Fruit fly (Drosophila melanogaster) whole organism, embryonic: ENCODE measurements around the gene TTLL4B.

Experiments
- ATbp ChIP-seq: fragments of 200-800 bp; sonication (Bioruptor generic); optimal IDR thresholded peaks from 2 replicates; lab custom pipeline; 2017; ENCODE audit warnings: missing biosample characterization, mild to moderate bottlenecking, missing genetic modification characterization, missing genetic modification reagents
- Aef1 ChIP-seq: fragments of 200-800 bp; sonication (Bioruptor generic); IDR thresholded peaks from 3 replicates; pipeline ENCODE4 v1.3.6; 2022; ENCODE audit warnings: missing biosample characterization, missing genetic modification characterization
- B-H2 ChIP-seq: fragments of 200-800 bp; sonication (Bioruptor generic); optimal IDR thresholded peaks from 2 replicates; lab custom pipeline; 2018; ENCODE audit warnings: missing biosample characterization, mild to moderate bottlenecking, missing genetic modification characterization
- CG1024 ChIP-seq: fragments of 200-800 bp; sonication (Bioruptor generic); IDR thresholded peaks from 2 replicates; pipeline ENCODE4 v1.3.6; 2022; ENCODE audit warnings: missing biosample characterization, missing genetic modification characterization
- CG10959 ChIP-seq: fragments of 200-800 bp; sonication (Bioruptor generic); IDR thresholded peaks from 2 replicates; pipeline ENCODE4 v1.3.6; 2022; ENCODE audit warnings: missing biosample characterization, missing genetic modification characterization
- CG11695 ChIP-seq: fragments of 200-800 bp; sonication (Bioruptor generic); IDR thresholded peaks from 3 replicates; pipeline ENCODE4 v1.3.6; 2022; ENCODE audit warnings: missing biosample characterization, missing genetic modification characterization
- CG12155 ChIP-seq: fragments of 200-800 bp; sonication (Bioruptor generic); optimal IDR thresholded peaks from 3 replicates; lab custom pipeline; 2016; ENCODE audit warnings: missing biosample characterization, missing genetic modification characterization
- CG13894 ChIP-seq: fragments of 200-800 bp; sonication (Bioruptor generic); optimal IDR thresholded peaks from 3 replicates; lab custom pipeline; 2018; ENCODE audit warnings: missing biosample characterization, mild to moderate bottlenecking, missing genetic modification characterization, moderate library complexity
- CG1529 ChIP-seq: fragments of 200-800 bp; sonication (Bioruptor generic); optimal IDR thresholded peaks from 3 replicates; lab custom pipeline; 2018; ENCODE audit warnings: missing biosample characterization, missing genetic modification characterization
- CG1603 ChIP-seq: fragments of 200-800 bp; sonication (Bioruptor generic); optimal IDR thresholded peaks from 2 replicates; lab custom pipeline; 2019; ENCODE audit warnings: missing biosample characterization, mild to moderate bottlenecking, missing genetic modification characterization, moderate library complexity
- CG17328 ChIP-seq: fragments of 200-800 bp; sonication (Bioruptor generic); IDR thresholded peaks from 2 replicates; pipeline ENCODE4 v1.3.6; 2022; ENCODE audit warnings: missing biosample characterization, missing genetic modification characterization
- CG17385 ChIP-seq: fragments of 200-800 bp; sonication (Bioruptor generic); optimal IDR thresholded peaks from 3 replicates; lab custom pipeline; 2018; ENCODE audit warnings: missing biosample characterization, mild to moderate bottlenecking, missing genetic modification characterization
- CG17568 ChIP-seq: fragments of 200-800 bp; sonication (Bioruptor generic); optimal IDR thresholded peaks from 2 replicates; lab custom pipeline; 2018; ENCODE audit warnings: missing biosample characterization, mild to moderate bottlenecking, missing genetic modification characterization, moderate library complexity
- CG18476 ChIP-seq: fragments of 200-800 bp; sonication (Bioruptor generic); optimal IDR thresholded peaks from 2 replicates; lab custom pipeline; 2016; ENCODE audit warnings: missing biosample characterization, mild to moderate bottlenecking, missing genetic modification characterization
- CG31224 ChIP-seq: fragments of 200-800 bp; sonication (Bioruptor generic); IDR thresholded peaks from 2 replicates; pipeline ENCODE4 v1.3.6; 2022; ENCODE audit warnings: missing biosample characterization, missing genetic modification characterization
- CG4282 ChIP-seq: fragments of 200-800 bp; sonication (Bioruptor generic); optimal IDR thresholded peaks from 2 replicates; lab custom pipeline; 2016; ENCODE audit warnings: missing biosample characterization, missing genetic modification characterization
- CG5953 ChIP-seq: fragments of 200-800 bp; sonication (Bioruptor generic); IDR thresholded peaks from 2 replicates; pipeline ENCODE4 v1.3.6; 2022; ENCODE audit warnings: missing biosample characterization, missing genetic modification characterization
- CG6765 ChIP-seq: fragments of 200-800 bp; sonication (Bioruptor generic); optimal IDR thresholded peaks from 3 replicates; lab custom pipeline; 2017; ENCODE audit warnings: missing biosample characterization, mild to moderate bottlenecking, missing genetic modification characterization
- CG6813 ChIP-seq: fragments of 200-800 bp; sonication (Bioruptor generic); optimal IDR thresholded peaks from 2 replicates; lab custom pipeline; 2017; ENCODE audit warnings: missing biosample characterization, missing genetic modification characterization, mild to moderate bottlenecking, moderate library complexity, missing genetic modification reagents
- CG8290 ChIP-seq, 3 experiments: fragments of 200-800 bp; sonication (Bioruptor generic); optimal IDR thresholded peaks; 2 replicates each; lab custom pipeline; 2016 to 2019; ENCODE audit warnings: missing biosample characterization in 3 of 3, missing genetic modification characterization in 3 of 3, mild to moderate bottlenecking in 2 of 3, moderate library complexity in 1 of 3
- CG9727 ChIP-seq: fragments of 200-800 bp; sonication (Bioruptor generic); optimal IDR thresholded peaks from 3 replicates; lab custom pipeline; 2017; ENCODE audit warnings: missing biosample characterization, mild to moderate bottlenecking, missing genetic modification characterization
- CoRest ChIP-seq: fragments of 200-800 bp; sonication (Bioruptor generic); optimal IDR thresholded peaks from 3 replicates; lab custom pipeline; 2018; ENCODE audit warnings: missing biosample characterization, mild to moderate bottlenecking, missing genetic modification characterization, moderate library complexity
- Fer1 ChIP-seq: fragments of 200-800 bp; sonication (Bioruptor generic); optimal IDR thresholded peaks from 2 replicates; lab custom pipeline; 2017; ENCODE audit warnings: missing biosample characterization, mild to moderate bottlenecking, missing genetic modification characterization
- Gsc ChIP-seq: fragments of 200-800 bp; sonication (Bioruptor generic); IDR thresholded peaks from 2 replicates; pipeline ENCODE4 v1.3.6; 2022; ENCODE audit warnings: missing biosample characterization, missing genetic modification characterization
- H2.0 ChIP-seq: fragments of 200-800 bp; sonication (Bioruptor generic); IDR thresholded peaks from 2 replicates; pipeline ENCODE4 v1.3.6; 2022; ENCODE audit warnings: missing biosample characterization, missing genetic modification characterization
- Jarid2 ChIP-seq: fragments of 200-800 bp; sonication (Bioruptor generic); optimal IDR thresholded peaks from 3 replicates; lab custom pipeline; 2017; ENCODE audit warnings: mild to moderate bottlenecking, missing biosample characterization, missing genetic modification reagents, missing genetic modification characterization
- Lhr ChIP-seq: fragments of 200-800 bp; sonication (Bioruptor generic); optimal IDR thresholded peaks from 3 replicates; lab custom pipeline; 2017; ENCODE audit warnings: mild to moderate bottlenecking, missing biosample characterization, missing genetic modification reagents, missing genetic modification characterization
- MESR4 ChIP-seq: fragments of 200-800 bp; sonication (Bioruptor generic); optimal IDR thresholded peaks from 2 replicates; lab custom pipeline; 2018; ENCODE audit warnings: missing biosample characterization, mild to moderate bottlenecking, missing genetic modification characterization, moderate library complexity
- NK7.1 ChIP-seq: fragments of 200-800 bp; sonication (Bioruptor generic); optimal IDR thresholded peaks from 3 replicates; lab custom pipeline; 2016; ENCODE audit warnings: missing biosample characterization, missing genetic modification characterization
- Optix ChIP-seq: fragments of 200-800 bp; sonication (Bioruptor generic); IDR thresholded peaks from 3 replicates; pipeline ENCODE4 v1.3.6; 2022; ENCODE audit warnings: missing biosample characterization, missing genetic modification characterization
- Poxn ChIP-seq: fragments of 200-800 bp; sonication (Bioruptor generic); IDR thresholded peaks from 2 replicates; pipeline ENCODE4 v1.3.6; 2022; ENCODE audit warnings: missing biosample characterization, missing genetic modification characterization
- Ptx1 ChIP-seq: fragments of 200-800 bp; sonication (Bioruptor generic); IDR thresholded peaks from 2 replicates; pipeline ENCODE4 v1.3.6; 2022; ENCODE audit warnings: missing biosample characterization, missing genetic modification characterization
- Ravus ChIP-seq: fragments of 200-800 bp; sonication (Bioruptor generic); IDR thresholded peaks from 2 replicates; pipeline ENCODE4 v1.3.6; 2022; ENCODE audit warnings: missing biosample characterization, missing genetic modification characterization
- Scr ChIP-seq: fragments of 200-800 bp; sonication (Bioruptor generic); IDR thresholded peaks from 2 replicates; pipeline ENCODE4 v1.3.6; 2022; ENCODE audit warnings: missing biosample characterization, missing genetic modification characterization; ENCODE audit not compliant: partially characterized antibody
- Vsx1 ChIP-seq: fragments of 200-800 bp; sonication (Bioruptor generic); optimal IDR thresholded peaks from 2 replicates; lab custom pipeline; 2017; ENCODE audit warnings: missing biosample characterization, mild to moderate bottlenecking, missing genetic modification characterization, missing genetic modification reagents
- br ChIP-seq: fragments of >200 bp; optimal IDR thresholded peaks from 2 replicates; lab custom pipeline; 2017
- bsh ChIP-seq, 2 experiments: fragments of 200-800 bp; sonication (Bioruptor generic); optimal IDR thresholded peaks; 2 replicates each; lab custom pipeline; 2017 to 2018; ENCODE audit warnings: mild to moderate bottlenecking in 2 of 2, missing biosample characterization in 2 of 2, missing genetic modification characterization in 2 of 2, moderate library complexity in 1 of 2
- cwo ChIP-seq: fragments of 200-800 bp; sonication (Bioruptor generic); optimal IDR thresholded peaks from 3 replicates; lab custom pipeline; 2017; ENCODE audit warnings: missing biosample characterization, missing genetic modification characterization, mild to moderate bottlenecking, moderate library complexity, missing genetic modification reagents
- ems ChIP-seq: fragments of 200-800 bp; sonication (Bioruptor generic); optimal IDR thresholded peaks from 3 replicates; lab custom pipeline; 2016; ENCODE audit warnings: missing biosample characterization, missing genetic modification characterization
- fru ChIP-seq: fragments of >200 bp; optimal IDR thresholded peaks from 2 replicates; lab custom pipeline; 2017
- gcm ChIP-seq: fragments of 200-800 bp; sonication (Bioruptor generic); optimal IDR thresholded peaks from 2 replicates; lab custom pipeline; 2019; ENCODE audit warnings: missing biosample characterization, mild to moderate bottlenecking, missing genetic modification characterization, moderate library complexity
- hkb ChIP-seq, 2 experiments: fragments of 200-800 bp in 1 of 2; fragments of >200 bp in 1 of 2; sonication (Bioruptor generic) in 1 of 2; IDR thresholded peaks in 1 of 2; optimal IDR thresholded peaks in 1 of 2; 2 replicates each; pipeline versions ENCODE4 v1.3.6 to Lab custom; 2017 to 2022; ENCODE audit warnings: missing biosample characterization in 1 of 2, missing genetic modification characterization in 1 of 2
- jigr1 ChIP-seq: fragments of 200-800 bp; sonication (Bioruptor generic); IDR thresholded peaks from 3 replicates; pipeline ENCODE4 v1.3.6; 2022; ENCODE audit warnings: missing biosample characterization, missing genetic modification characterization
- lilli ChIP-seq: fragments of 200-800 bp; sonication (Bioruptor generic); optimal IDR thresholded peaks from 3 replicates; lab custom pipeline; 2016; ENCODE audit warnings: missing biosample characterization, missing genetic modification characterization
- lmd ChIP-seq: fragments of 200-800 bp; sonication (Bioruptor generic); IDR thresholded peaks from 2 replicates; pipeline ENCODE4 v1.3.6; 2022; ENCODE audit warnings: missing biosample characterization, missing genetic modification characterization
- nom ChIP-seq: fragments of 200-800 bp; sonication (Bioruptor generic); optimal IDR thresholded peaks from 2 replicates; lab custom pipeline; 2017; ENCODE audit warnings: missing biosample characterization, missing genetic modification characterization, mild to moderate bottlenecking, moderate library complexity, missing genetic modification reagents
- sd ChIP-seq: fragments of 200-800 bp; sonication (Bioruptor generic); optimal IDR thresholded peaks from 3 replicates; lab custom pipeline; 2018; ENCODE audit warnings: missing biosample characterization, mild to moderate bottlenecking, missing genetic modification characterization, moderate library complexity
- seq ChIP-seq: fragments of 200-800 bp; sonication (Bioruptor generic); IDR thresholded peaks from 2 replicates; pipeline ENCODE4 v1.3.6; 2022; ENCODE audit warnings: missing biosample characterization, missing genetic modification characterization
- sisA ChIP-seq: fragments of 200-800 bp; sonication (Bioruptor generic); IDR thresholded peaks from 2 replicates; pipeline ENCODE4 v1.3.6; 2022; ENCODE audit warnings: missing biosample characterization, missing genetic modification characterization
- stwl ChIP-seq: fragments of 200-800 bp; sonication (Bioruptor generic); optimal IDR thresholded peaks from 3 replicates; lab custom pipeline; 2018; ENCODE audit warnings: missing biosample characterization, mild to moderate bottlenecking, missing genetic modification characterization, moderate library complexity

The TTLL4B gene

DNA sequence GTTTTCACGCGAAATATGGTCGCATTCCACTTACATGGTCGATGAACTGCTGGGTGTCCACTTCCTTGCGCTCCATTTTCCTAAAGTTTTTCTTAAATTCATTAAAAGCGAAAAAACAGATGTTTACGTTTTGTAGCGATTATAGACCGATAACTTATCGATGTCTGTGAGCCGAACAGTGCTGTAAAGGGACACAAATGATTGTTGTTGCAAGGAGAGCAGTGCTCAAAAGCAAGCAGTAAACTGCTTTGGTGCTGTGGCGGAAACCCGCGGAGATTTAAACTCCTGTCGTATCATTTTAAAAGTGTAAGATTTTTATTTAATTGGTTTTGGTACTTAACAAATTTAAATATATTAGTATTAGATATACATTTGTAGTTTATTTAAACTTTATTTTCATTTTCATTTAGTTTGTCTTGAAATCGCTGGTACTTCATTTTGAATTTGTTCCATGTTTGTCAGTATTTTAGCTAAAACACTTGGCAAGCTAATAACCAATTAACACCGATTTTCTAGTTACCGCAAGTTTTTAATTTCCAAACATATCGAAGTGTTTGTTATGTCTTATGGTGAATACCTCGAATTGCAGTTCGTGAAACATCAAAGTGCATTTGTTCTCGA, 49.1 kb upstream of the TTLL4B start, which contains the start of gene CG3407 (continued):
- TF ChIP-seq bsh (GFP tag; optimal IDR thresholded peaks at IDR 0.05; lab: Kevin White, UChicago) (peak in 1 of 2 experiments; percentile 24), sisA (GFP tag; lab: Robert Waterston, UW) (peak; percentile 40), nom (GFP tag; lab: Kevin White, UChicago) (no peak), CG17385 (GFP tag; lab: Kevin White, UChicago) (no peak), B-H2 (GFP tag; lab: Kevin White, UChicago) (peak; percentile 54), br (lab: Kevin White, UChicago) (no peak), stwl (tag; lab: Kevin White, UChicago) (peak; percentile 97), Gsc (GFP tag; lab: Robert Waterston, UW) (no peak), hkb (optimal IDR thresholded peaks at IDR 0.05; lab: Kevin White, UChicago) (peak; percentile 38), hkb (GFP tag; IDR thresholded peaks at IDR 0.05; lab: Robert Waterston, UW) (no peak), CG10959 (GFP tag; lab: Robert Waterston, UW) (no peak), jigr1 (GFP tag; lab: Robert Waterston, UW) (no peak), Jarid2 (GFP tag; lab: Kevin White, UChicago) (no peak), ems (GFP tag; lab: Kevin White, UChicago) (peak; percentile 16), Aef1 (peak; percentile 98), CG13894 (no peak), Vsx1 (GFP tag; lab: Kevin White, UChicago) (no peak), CG6765 (GFP tag; lab: Kevin White, UChicago) (no peak), Fer1 (GFP tag; lab: Kevin White, UChicago) (no peak), Lhr (peak; percentile 81), CG1603 (tag; lab: Kevin White, UChicago) (peak; percentile 86), CG1529 (GFP tag; lab: Kevin White, UChicago) (no peak), CG6813 (GFP tag; lab: Kevin White, UChicago) (no peak), CG12155 (GFP tag; lab: Kevin White, UChicago) (peak; percentile 46), NK7.1 (GFP tag; lab: Kevin White, UChicago) (no peak), CG4282 (peak; percentile 23), CG8290 (GFP tag; optimal IDR thresholded peaks at IDR 0.05; lab: Kevin White, UChicago) (peak; percentile 60), CG8290 (tag; optimal IDR thresholded peaks at IDR 0.05; lab: Kevin White, UChicago) (no peak), Poxn (GFP tag; lab: Robert Waterston, UW) (no peak), CG31224 (no peak), ATbp (GFP tag; lab: Kevin White, UChicago) (no peak), Optix (GFP tag; lab: Robert Waterston, UW) (0 out of 3 replicates have a peak, but pooled peaks have one; percentile 9), sd (no peak), CG9727 (GFP tag; lab: Kevin White, UChicago) (no peak), CG17568 (GFP tag; lab: Kevin White, UChicago) (no peak), Scr (GFP tag; lab: Robert Waterston, UW) (peak; percentile 68), CG1024 (GFP tag; lab: Robert Waterston, UW) (no peak), MESR4 (GFP tag; lab: Kevin White, UChicago) (peak; percentile 76), H2.0 (GFP tag; lab: Robert Waterston, UW) (0 out of 2 replicates have a peak, but pooled peaks have one; percentile 28), lilli (GFP tag; lab: Kevin White, UChicago) (peak; percentile 64), Ravus (GFP tag; lab: Robert Waterston, UW) (no peak), CG18476 (GFP tag; lab: Kevin White, UChicago) (no peak), gcm (GFP tag; lab: Kevin White, UChicago) (no peak), CG5953 (GFP tag; lab: Robert Waterston, UW) (no peak), fru (no peak), Ptx1 (GFP tag; lab: Robert Waterston, UW) (peak; percentile 55), lmd (peak; percentile 36; the same call in 1 of the 2 replicates), seq (no peak), CG17328 (GFP tag; lab: Robert Waterston, UW) (no peak), CoRest (tag; lab: Kevin White, UChicago) (peak; percentile 41), CG11695 (GFP tag; lab: Robert Waterston, UW) (no peak), cwo (GFP tag; lab: Kevin White, UChicago) (no peak)
